Worm (Caenorhabditis elegans) whole organism, young adult: ENCODE data around the gene pccb-1.

Source experiments
- B0261.1 ChIP-seq: sonication (generic microtip); optimal IDR thresholded peaks from 2 replicates; lab custom pipeline; 2016; ENCODE audit warnings: mild to moderate bottlenecking, missing genetic modification characterization, moderate library complexity, missing compliant biosample characterization
- atf-7 ChIP-seq: sonication (generic microtip); optimal IDR thresholded peaks from 2 replicates; lab custom pipeline; 2017; ENCODE audit warnings: mild to moderate bottlenecking, missing genetic modification characterization, missing compliant biosample characterization
- efl-1 ChIP-seq: fragments of 150-350 bp; optimal IDR thresholded peaks from 2 replicates; lab custom pipeline; 2014; ENCODE audit warnings: missing biosample characterization, missing genetic modification reagents, missing genetic modification characterization
- hlh-12 ChIP-seq: sonication (generic microtip); optimal IDR thresholded peaks from 2 replicates; lab custom pipeline; 2016; ENCODE audit warnings: missing genetic modification characterization, missing compliant biosample characterization
- repo-1 ChIP-seq: sonication (generic microtip); optimal IDR thresholded peaks from 2 replicates; lab custom pipeline; 2017; ENCODE audit warnings: mild to moderate bottlenecking, missing genetic modification characterization, missing compliant biosample characterization
- unc-130 ChIP-seq: sonication (generic microtip); optimal IDR thresholded peaks from 2 replicates; lab custom pipeline; 2016; ENCODE audit warnings: missing genetic modification reagents, missing genetic modification characterization, missing compliant biosample characterization
- unc-62 ChIP-seq: fragments of 150-350 bp; optimal IDR thresholded peaks from 2 replicates; lab custom pipeline; 2014; ENCODE audit warnings: missing biosample characterization, missing genetic modification reagents, missing genetic modification characterization

ce11 chrX:3101562-3101961 lies 12.2 kb downstream of the pccb-1 start:
- no peak for TF ChIP-seq repo-1 (tag; lab: Kevin White, UChicago)
- TF ChIP-seq efl-1 (GFP tag; lab: Kevin White, UChicago) = no peak
- TF ChIP-seq atf-7 (tag; lab: Kevin White, UChicago) = no peak
- TF ChIP-seq hlh-12 (tag; lab: Kevin White, UChicago) = no peak
- TF ChIP-seq unc-130 = no peak
- TF ChIP-seq B0261.1 = no peak
- no peak for TF ChIP-seq unc-62
